Worm (Caenorhabditis elegans): ENCODE measurements around the gene ZK6.8.

ZK6.8 gene

ce11 chrV:404210-404669 lies 22.5 kb downstream of the ZK6.8 start, which contains the start of gene nhr-252:
nhr-252 (plus strand) TSS chrV:404619.
- TF ChIP-seq tab-1 (GFP tag; IDR thresholded peaks at IDR 0.05): no peak
- TF ChIP-seq flt-1 (GFP tag; IDR thresholded peaks at IDR 0.05): no peak
- no peak for TF ChIP-seq ztf-23 (GFP tag; IDR thresholded peaks at IDR 0.05)
- TF ChIP-seq T22C8.4 (GFP tag; IDR thresholded peaks at IDR 0.05): no peak
- no peak for TF ChIP-seq ref-1 (GFP tag; conservative IDR thresholded peaks at IDR 0.05)

ce11 chrV:412820-413219 lies 31.1 kb downstream of the ZK6.8 start:
- TF ChIP-seq T22C8.4 (GFP tag; IDR thresholded peaks at IDR 0.05): no peak
- no peak for TF ChIP-seq klf-2 (GFP tag; conservative IDR thresholded peaks at IDR 0.05)
- TF ChIP-seq ztf-29 (GFP tag; IDR thresholded peaks at IDR 0.05): no peak
- no peak for TF ChIP-seq cog-1 (tag; optimal IDR thresholded peaks at IDR 0.05)
- no peak for TF ChIP-seq flt-1 (GFP tag; IDR thresholded peaks at IDR 0.05)
- TF ChIP-seq ztf-23 (GFP tag; IDR thresholded peaks at IDR 0.05): no peak
- TF ChIP-seq tab-1 (GFP tag; IDR thresholded peaks at IDR 0.05): no peak

ce11 chrV:414630-415029 lies 32.9 kb downstream of the ZK6.8 start, which contains the start of gene dod-19:
dod-19 (minus strand) TSS chrV:414759.
- TF ChIP-seq klf-2 (GFP tag; conservative IDR thresholded peaks at IDR 0.05): no peak
- no peak for TF ChIP-seq tab-1 (GFP tag; IDR thresholded peaks at IDR 0.05)
- TF ChIP-seq cog-1 (tag; optimal IDR thresholded peaks at IDR 0.05): no peak
- TF ChIP-seq ztf-23 (GFP tag; IDR thresholded peaks at IDR 0.05): no peak
- TF ChIP-seq ztf-29 (GFP tag; IDR thresholded peaks at IDR 0.05): no peak
- no peak for TF ChIP-seq T22C8.4 (GFP tag; IDR thresholded peaks at IDR 0.05)
- TF ChIP-seq ref-1 (GFP tag; conservative IDR thresholded peaks at IDR 0.05): no peak
- no peak for TF ChIP-seq med-1 (GFP tag; optimal IDR thresholded peaks at IDR 0.05; ENCODE audit: insufficient read depth)
- TF ChIP-seq flt-1 (GFP tag; IDR thresholded peaks at IDR 0.05): no peak

- TF ChIP-seq T22C8.4 (GFP tag; IDR thresholded peaks at IDR 0.05): no peak
- no peak for TF ChIP-seq ref-1 (GFP tag; conservative IDR thresholded peaks at IDR 0.05)
- no peak for TF ChIP-seq tab-1 (GFP tag; IDR thresholded peaks at IDR 0.05)
These were observed 33.4 kb downstream of the ZK6.8 start for ce11 chrV:415072-415471.

ce11 chrV:417656-418353 lies 36.1 kb downstream of the ZK6.8 start, which contains the start of gene irg-8:
irg-8 (minus strand) TSS chrV:417706.
- TF ChIP-seq cog-1 (tag; optimal IDR thresholded peaks at IDR 0.05) (no peak), ref-1 (GFP tag; conservative IDR thresholded peaks at IDR 0.05) (no peak)

- no peak for TF ChIP-seq med-1 (GFP tag; optimal IDR thresholded peaks at IDR 0.05; ENCODE audit: insufficient read depth)
- no peak for TF ChIP-seq ztf-29 (GFP tag; IDR thresholded peaks at IDR 0.05)
- TF ChIP-seq cog-1 (tag; optimal IDR thresholded peaks at IDR 0.05): no peak
- no peak for TF ChIP-seq tab-1 (GFP tag; IDR thresholded peaks at IDR 0.05)
- no peak for TF ChIP-seq ref-1 (GFP tag; conservative IDR thresholded peaks at IDR 0.05)
- TF ChIP-seq T22C8.4 (GFP tag; IDR thresholded peaks at IDR 0.05): no peak
- no peak for TF ChIP-seq klf-2 (GFP tag; conservative IDR thresholded peaks at IDR 0.05)
These were observed 36.7 kb downstream of the ZK6.8 start, which contains the start of gene Y39D8A.1 for ce11 chrV:418432-418831. Y39D8A.1 (plus strand) TSS chrV:418732.

- TF ChIP-seq flt-1 (GFP tag; IDR thresholded peaks at IDR 0.05) (no peak), klf-2 (GFP tag; conservative IDR thresholded peaks at IDR 0.05) (no peak), ref-1 (GFP tag; conservative IDR thresholded peaks at IDR 0.05) (no peak), tab-1 (GFP tag; IDR thresholded peaks at IDR 0.05) (no peak), med-1 (GFP tag; optimal IDR thresholded peaks at IDR 0.05; ENCODE audit: insufficient read depth) (no peak), ztf-29 (GFP tag; IDR thresholded peaks at IDR 0.05) (no peak), ztf-23 (GFP tag; IDR thresholded peaks at IDR 0.05) (no peak), T22C8.4 (GFP tag; IDR thresholded peaks at IDR 0.05) (no peak), cog-1 (tag; optimal IDR thresholded peaks at IDR 0.05) (no peak)
These were observed 40.4 kb downstream of the ZK6.8 start, which contains the start of gene dod-20 for ce11 chrV:422133-422532. dod-20 (plus strand) TSS chrV:422433.

ce11 chrV:424140-424539 lies 42.4 kb downstream of the ZK6.8 start, which contains the start of gene B0554.5:
B0554.5 (plus strand) TSS chrV:424440.
- TF ChIP-seq cog-1 (tag; optimal IDR thresholded peaks at IDR 0.05) (no peak), T22C8.4 (GFP tag; IDR thresholded peaks at IDR 0.05) (no peak), ztf-29 (GFP tag; IDR thresholded peaks at IDR 0.05) (no peak), tab-1 (GFP tag; IDR thresholded peaks at IDR 0.05) (no peak), flt-1 (GFP tag; IDR thresholded peaks at IDR 0.05) (no peak), med-1 (GFP tag; optimal IDR thresholded peaks at IDR 0.05; ENCODE audit: insufficient read depth) (no peak), klf-2 (GFP tag; conservative IDR thresholded peaks at IDR 0.05) (no peak), ref-1 (GFP tag; conservative IDR thresholded peaks at IDR 0.05) (no peak), ztf-23 (GFP tag; IDR thresholded peaks at IDR 0.05) (no peak)

ce11 chrV:428844-429243 lies 47.1 kb downstream of the ZK6.8 start, which contains the start of gene B0554.4:
B0554.4 (plus strand) TSS chrV:429144.
- TF ChIP-seq ref-1 (GFP tag; conservative IDR thresholded peaks at IDR 0.05) (no peak), ztf-23 (GFP tag; IDR thresholded peaks at IDR 0.05) (no peak)

- no peak for TF ChIP-seq flt-1 (GFP tag; IDR thresholded peaks at IDR 0.05)
- TF ChIP-seq tab-1 (GFP tag; IDR thresholded peaks at IDR 0.05): no peak
- no peak for TF ChIP-seq ref-1 (GFP tag; conservative IDR thresholded peaks at IDR 0.05)
- no peak for TF ChIP-seq klf-2 (GFP tag; conservative IDR thresholded peaks at IDR 0.05)
- TF ChIP-seq T22C8.4 (GFP tag; IDR thresholded peaks at IDR 0.05): no peak
- no peak for TF ChIP-seq ztf-23 (GFP tag; IDR thresholded peaks at IDR 0.05)
- no peak for TF ChIP-seq ztf-29 (GFP tag; IDR thresholded peaks at IDR 0.05)
- no peak for TF ChIP-seq cog-1 (tag; optimal IDR thresholded peaks at IDR 0.05)
- no peak for TF ChIP-seq med-1 (GFP tag; optimal IDR thresholded peaks at IDR 0.05; ENCODE audit: insufficient read depth)
These were observed 51.3 kb downstream of the ZK6.8 start for ce11 chrV:432991-433390.
